Fruit fly (Drosophila melanogaster) whole organism, embryonic: ENCODE data around the gene Rab26.
A peak's percentile ranks its signal among the peaks of the same experiment; 100 is the strongest.

Experiments
- B-H1 ChIP-seq: fragments of 200-800 bp; sonication (Bioruptor generic); IDR thresholded peaks from 3 replicates; pipeline ENCODE4 v1.3.6; 2022; ENCODE audit warnings: missing biosample characterization, missing genetic modification characterization
- Bteb2 ChIP-seq: fragments of 200-800 bp; sonication (Bioruptor generic); optimal IDR thresholded peaks from 2 replicates; lab custom pipeline; 2016; ENCODE audit warnings: missing biosample characterization, missing genetic modification characterization
- CG10267 ChIP-seq: fragments of 200-800 bp; sonication (Bioruptor generic); optimal IDR thresholded peaks from 2 replicates; lab custom pipeline; 2018; ENCODE audit warnings: missing biosample characterization, mild to moderate bottlenecking, missing genetic modification characterization, moderate library complexity
- CG10366 ChIP-seq: fragments of 200-800 bp; sonication (Bioruptor generic); IDR thresholded peaks from 2 replicates; pipeline ENCODE4 v1.3.6; 2022; ENCODE audit warnings: missing biosample characterization, missing genetic modification characterization
- CG11696 ChIP-seq: fragments of 200-800 bp; sonication (Bioruptor generic); IDR thresholded peaks from 2 replicates; pipeline ENCODE4 v1.3.6; 2022; ENCODE audit warnings: missing biosample characterization, missing genetic modification characterization
- CG14667 ChIP-seq: fragments of 200-800 bp; sonication (Bioruptor generic); IDR thresholded peaks from 2 replicates; pipeline ENCODE4 v1.3.6; 2022; ENCODE audit warnings: missing biosample characterization, missing genetic modification characterization
- CG14710 ChIP-seq: fragments of 200-800 bp; sonication (Bioruptor generic); optimal IDR thresholded peaks from 3 replicates; lab custom pipeline; 2019; ENCODE audit warnings: missing biosample characterization, mild to moderate bottlenecking, missing genetic modification characterization, moderate library complexity
- CG15696 ChIP-seq: fragments of 200-800 bp; sonication (Bioruptor generic); optimal IDR thresholded peaks from 2 replicates; lab custom pipeline; 2019; ENCODE audit warnings: missing biosample characterization, mild to moderate bottlenecking, missing genetic modification characterization, moderate library complexity
- CG16779 ChIP-seq: fragments of 200-800 bp; sonication (Bioruptor generic); IDR thresholded peaks from 2 replicates; pipeline ENCODE4 v1.3.6; 2022; ENCODE audit warnings: missing biosample characterization, missing genetic modification characterization
- CG16863 ChIP-seq: fragments of 200-800 bp; sonication (Bioruptor generic); optimal IDR thresholded peaks from 3 replicates; lab custom pipeline; 2016; ENCODE audit warnings: missing biosample characterization, missing genetic modification characterization
- CG17829 ChIP-seq: fragments of 200-800 bp; optimal IDR thresholded peaks from 2 replicates; lab custom pipeline; 2019; ENCODE audit warnings: missing biosample characterization, mild to moderate bottlenecking, missing genetic modification characterization, moderate library complexity
- CG17912 ChIP-seq: fragments of 200-800 bp; sonication (Bioruptor generic); optimal IDR thresholded peaks from 2 replicates; lab custom pipeline; 2018; ENCODE audit warnings: missing biosample characterization, mild to moderate bottlenecking, missing genetic modification characterization
- CG18262 ChIP-seq: fragments of 200-800 bp; optimal IDR thresholded peaks from 3 replicates; lab custom pipeline; 2019; ENCODE audit warnings: missing biosample characterization, mild to moderate bottlenecking, missing genetic modification characterization, moderate library complexity
- CG18476 ChIP-seq: fragments of 200-800 bp; sonication (Bioruptor generic); optimal IDR thresholded peaks from 2 replicates; lab custom pipeline; 2016; ENCODE audit warnings: missing biosample characterization, mild to moderate bottlenecking, missing genetic modification characterization
- CG18619 ChIP-seq: fragments of 200-800 bp; sonication (Bioruptor generic); optimal IDR thresholded peaks from 3 replicates; lab custom pipeline; 2017; ENCODE audit warnings: missing biosample characterization, mild to moderate bottlenecking, missing genetic modification characterization
- CG2875 ChIP-seq: fragments of 200-800 bp; sonication (Bioruptor generic); optimal IDR thresholded peaks from 2 replicates; lab custom pipeline; 2017; ENCODE audit warnings: missing biosample characterization, mild to moderate bottlenecking, missing genetic modification characterization, missing genetic modification reagents
- CG3065 ChIP-seq: fragments of 200-800 bp; sonication (Bioruptor generic); optimal IDR thresholded peaks from 2 replicates; lab custom pipeline; 2016; ENCODE audit warnings: missing biosample characterization, missing genetic modification characterization
- CG31224 ChIP-seq: fragments of 200-800 bp; sonication (Bioruptor generic); IDR thresholded peaks from 2 replicates; pipeline ENCODE4 v1.3.6; 2022; ENCODE audit warnings: missing biosample characterization, missing genetic modification characterization
- CG3163 ChIP-seq: fragments of 200-800 bp; sonication (Bioruptor generic); optimal IDR thresholded peaks from 3 replicates; lab custom pipeline; 2016; ENCODE audit warnings: missing biosample characterization, missing genetic modification characterization
- CG3847 ChIP-seq: fragments of 200-800 bp; sonication (Bioruptor generic); IDR thresholded peaks from 2 replicates; pipeline ENCODE4 v1.3.6; 2022; ENCODE audit warnings: missing biosample characterization, missing genetic modification characterization
- CG4404 ChIP-seq: fragments of 200-800 bp; sonication (Bioruptor generic); IDR thresholded peaks from 2 replicates; pipeline ENCODE4 v1.3.6; 2022; ENCODE audit warnings: missing biosample characterization, missing genetic modification characterization
- CG8290 ChIP-seq, 3 experiments: fragments of 200-800 bp; sonication (Bioruptor generic); optimal IDR thresholded peaks; 2 replicates each; lab custom pipeline; 2016 to 2019; ENCODE audit warnings: missing biosample characterization in 3 of 3, missing genetic modification characterization in 3 of 3, mild to moderate bottlenecking in 2 of 3, moderate library complexity in 1 of 3
- CG8924 ChIP-seq: fragments of 200-800 bp; optimal IDR thresholded peaks from 3 replicates; lab custom pipeline; 2019; ENCODE audit warnings: missing biosample characterization, mild to moderate bottlenecking, missing genetic modification characterization, moderate library complexity
- CG8944 ChIP-seq: fragments of 200-800 bp; sonication (Bioruptor generic); optimal IDR thresholded peaks from 3 replicates; lab custom pipeline; 2016; ENCODE audit warnings: missing biosample characterization, missing genetic modification characterization
- CG9817 ChIP-seq: fragments of 200-800 bp; sonication (Bioruptor generic); optimal IDR thresholded peaks from 2 replicates; lab custom pipeline; 2018; ENCODE audit warnings: missing biosample characterization, mild to moderate bottlenecking, missing genetic modification characterization, moderate library complexity
- CG9876 ChIP-seq: fragments of 200-800 bp; sonication (Bioruptor generic); optimal IDR thresholded peaks from 2 replicates; lab custom pipeline; 2016; ENCODE audit warnings: missing biosample characterization, missing genetic modification characterization
- Dip2 ChIP-seq: fragments of 200-800 bp; sonication (Bioruptor generic); IDR thresholded peaks from 2 replicates; pipeline ENCODE4 v1.3.6; 2022; ENCODE audit warnings: missing biosample characterization, missing genetic modification characterization
- Fer1 ChIP-seq: fragments of 200-800 bp; sonication (Bioruptor generic); optimal IDR thresholded peaks from 2 replicates; lab custom pipeline; 2017; ENCODE audit warnings: missing biosample characterization, mild to moderate bottlenecking, missing genetic modification characterization
- H2.0 ChIP-seq: fragments of 200-800 bp; sonication (Bioruptor generic); IDR thresholded peaks from 2 replicates; pipeline ENCODE4 v1.3.6; 2022; ENCODE audit warnings: missing biosample characterization, missing genetic modification characterization
- HLHmδ ChIP-seq: fragments of 200-800 bp; sonication (Bioruptor generic); optimal IDR thresholded peaks from 2 replicates; lab custom pipeline; 2018; ENCODE audit warnings: missing biosample characterization, mild to moderate bottlenecking, missing genetic modification characterization, moderate library complexity
- HmgZ ChIP-seq: fragments of 200-800 bp; sonication (Bioruptor generic); optimal IDR thresholded peaks from 2 replicates; lab custom pipeline; 2018; ENCODE audit warnings: missing biosample characterization, mild to moderate bottlenecking, missing genetic modification characterization
- Oaz ChIP-seq: fragments of 200-800 bp; sonication (Bioruptor generic); IDR thresholded peaks from 2 replicates; pipeline ENCODE4 v1.3.6; 2022; ENCODE audit warnings: missing biosample characterization, missing genetic modification characterization
- Stat92E ChIP-seq, 3 experiments: fragments of >200 bp in 2 of 3; fragments of 200-800 bp in 1 of 3; sonication (Bioruptor generic) in 1 of 3; optimal IDR thresholded peaks; 2 replicates each; lab custom pipeline; 2017 to 2019; ENCODE audit warnings: missing biosample characterization in 3 of 3, missing genetic modification characterization in 3 of 3, mild to moderate bottlenecking in 1 of 3, moderate library complexity in 1 of 3
- Xbp1 ChIP-seq: fragments of 200-800 bp; sonication (Bioruptor generic); optimal IDR thresholded peaks from 3 replicates; lab custom pipeline; 2016; ENCODE audit warnings: missing biosample characterization, mild to moderate bottlenecking, missing genetic modification characterization
- YL-1 ChIP-seq: fragments of 200-800 bp; sonication (Bioruptor generic); optimal IDR thresholded peaks from 3 replicates; lab custom pipeline; 2017; ENCODE audit warnings: missing biosample characterization, mild to moderate bottlenecking, missing genetic modification characterization
- chn ChIP-seq: fragments of 200-800 bp; sonication (Bioruptor generic); optimal IDR thresholded peaks from 2 replicates; lab custom pipeline; 2016; ENCODE audit warnings: missing biosample characterization, missing genetic modification characterization
- dimm ChIP-seq: fragments of 200-800 bp; sonication (Bioruptor generic); IDR thresholded peaks from 2 replicates; pipeline ENCODE4 v1.3.6; 2022; ENCODE audit warnings: missing biosample characterization, missing genetic modification characterization
- eyg ChIP-seq: fragments of 200-800 bp; sonication (Bioruptor generic); optimal IDR thresholded peaks from 3 replicates; lab custom pipeline; 2016; ENCODE audit warnings: missing biosample characterization, missing genetic modification characterization
- ind ChIP-seq: fragments of 200-800 bp; sonication (Bioruptor generic); optimal IDR thresholded peaks from 3 replicates; lab custom pipeline; 2016; ENCODE audit warnings: missing biosample characterization, missing genetic modification characterization
- insv ChIP-seq, 2 experiments: fragments of 200-800 bp; sonication (Bioruptor generic); optimal IDR thresholded peaks; 3 replicates each; lab custom pipeline; 2016 to 2018; ENCODE audit warnings: missing biosample characterization in 2 of 2, missing genetic modification characterization in 2 of 2
- ken ChIP-seq: fragments of 200-800 bp; sonication (Bioruptor generic); IDR thresholded peaks from 3 replicates; pipeline ENCODE4 v1.3.6; 2022; ENCODE audit warnings: missing biosample characterization, missing genetic modification characterization
- knrl ChIP-seq: fragments of 200-800 bp; sonication (Bioruptor generic); IDR thresholded peaks from 3 replicates; pipeline ENCODE4 v1.3.6; 2022; ENCODE audit warnings: missing biosample characterization, missing genetic modification characterization; ENCODE audit not compliant: partially characterized antibody
- lab ChIP-seq: fragments of 200-800 bp; sonication (Bioruptor generic); optimal IDR thresholded peaks from 3 replicates; lab custom pipeline; 2017; ENCODE audit warnings: missing biosample characterization, missing genetic modification characterization, mild to moderate bottlenecking, moderate library complexity, missing genetic modification reagents
- lmd ChIP-seq: fragments of 200-800 bp; sonication (Bioruptor generic); IDR thresholded peaks from 2 replicates; pipeline ENCODE4 v1.3.6; 2022; ENCODE audit warnings: missing biosample characterization, missing genetic modification characterization
- nau ChIP-seq: fragments of 200-800 bp; sonication (Bioruptor generic); optimal IDR thresholded peaks from 3 replicates; lab custom pipeline; 2017; ENCODE audit warnings: missing biosample characterization, mild to moderate bottlenecking, missing genetic modification characterization, missing genetic modification reagents
- nerfin-1 ChIP-seq: fragments of 200-800 bp; sonication (Bioruptor generic); optimal IDR thresholded peaks from 3 replicates; lab custom pipeline; 2019; ENCODE audit warnings: missing biosample characterization, mild to moderate bottlenecking, missing genetic modification characterization, moderate library complexity
- onecut ChIP-seq: fragments of 200-800 bp; sonication (Bioruptor generic); IDR thresholded peaks from 2 replicates; pipeline ENCODE4 v1.3.6; 2022; ENCODE audit warnings: missing biosample characterization, missing genetic modification characterization
- pum ChIP-seq: fragments of 200-800 bp; sonication (Bioruptor generic); optimal IDR thresholded peaks from 2 replicates; lab custom pipeline; 2016; ENCODE audit warnings: missing biosample characterization, missing genetic modification characterization
- ro ChIP-seq: fragments of 200-800 bp; sonication (Bioruptor generic); IDR thresholded peaks from 2 replicates; pipeline ENCODE4 v1.3.6; 2022; ENCODE audit warnings: missing biosample characterization, missing genetic modification characterization
- vvl ChIP-seq: fragments of 200-800 bp; sonication (Bioruptor generic); IDR thresholded peaks from 2 replicates; pipeline ENCODE4 v1.3.6; 2022; ENCODE audit warnings: missing biosample characterization, missing genetic modification characterization

The Rab26 gene

dm6 chr3L:21382158-21382610 is 63.6 kb downstream of the Rab26 start, which contains the start of gene rgn (continued):
- peak; percentile 77 for TF ChIP-seq vvl
- TF ChIP-seq CG4404: peak; percentile 27; the same call in 1 of the 2 replicates
- peak; percentile 33; the same call in 1 of the 2 replicates for TF ChIP-seq Oaz (GFP tag; lab: Robert Waterston, UW)
- TF ChIP-seq CG8944: peak; percentile 19
- peak; percentile 68 for TF ChIP-seq CG3847 (GFP tag; lab: Robert Waterston, UW)
- peak; percentile 76 for TF ChIP-seq CG31224 (GFP tag; lab: Robert Waterston, UW)
- peak; percentile 61 for TF ChIP-seq CG9876
- peak; percentile 62 for TF ChIP-seq CG18262
- peak; percentile 26; the same call in 1 of the 2 replicates for TF ChIP-seq ro (GFP tag; lab: Robert Waterston, UW)
- TF ChIP-seq Dip2: no peak
- no peak for TF ChIP-seq CG15696 (tag; lab: Kevin White, UChicago)
- TF ChIP-seq lab: peak; percentile 90
- peak; percentile 29 for TF ChIP-seq nau (GFP tag; lab: Kevin White, UChicago)
- TF ChIP-seq CG17829 (tag; lab: Kevin White, UChicago): peak; percentile 63
- TF ChIP-seq knrl (GFP tag; lab: Robert Waterston, UW): no peak
- no peak for TF ChIP-seq insv (GFP tag; optimal IDR thresholded peaks at IDR 0.05; lab: Kevin White, UChicago)
- TF ChIP-seq HLHmδ (GFP tag; lab: Kevin White, UChicago): no peak
- peak; percentile 70 for TF ChIP-seq B-H1 (GFP tag; lab: Robert Waterston, UW)
- TF ChIP-seq CG8290 (GFP tag; optimal IDR thresholded peaks at IDR 0.05; lab: Kevin White, UChicago): no peak
- TF ChIP-seq CG8290 (tag; optimal IDR thresholded peaks at IDR 0.05; lab: Kevin White, UChicago): peak in 1 of 2 experiments; percentile 72
- peak; percentile 87 for TF ChIP-seq CG3163
- TF ChIP-seq nerfin-1 (tag; lab: Kevin White, UChicago): peak; percentile 26
- peak; percentile 53 for TF ChIP-seq onecut (GFP tag; lab: Robert Waterston, UW)
- TF ChIP-seq chn: no peak
- TF ChIP-seq Fer1: peak; percentile 86
- TF ChIP-seq ind (GFP tag; lab: Kevin White, UChicago): peak; percentile 79
- TF ChIP-seq ken (GFP tag; lab: Robert Waterston, UW): peak; percentile 41; the same call in 1 of the 3 replicates
- peak; percentile 59 for TF ChIP-seq HmgZ (tag; lab: Kevin White, UChicago)
- TF ChIP-seq CG18619 (GFP tag; lab: Kevin White, UChicago): peak; percentile 85
- peak; percentile 26; the same call in 1 of the 2 replicates for TF ChIP-seq CG14667
- TF ChIP-seq CG18476 (GFP tag; lab: Kevin White, UChicago): peak; percentile 22
- TF ChIP-seq eyg: peak; percentile 64
- peak; percentile 44 for TF ChIP-seq CG3065 (GFP tag; lab: Kevin White, UChicago)
- no peak for TF ChIP-seq CG14710 (tag; lab: Kevin White, UChicago)
- TF ChIP-seq CG8924: peak; percentile 76
- TF ChIP-seq CG9817 (tag; lab: Kevin White, UChicago): peak; percentile 73
- peak; percentile 49; the same call in 1 of the 2 replicates for TF ChIP-seq CG16779
- TF ChIP-seq pum (GFP tag; lab: Kevin White, UChicago): peak; percentile 44
- no peak for TF ChIP-seq YL-1 (GFP tag; lab: Kevin White, UChicago)
- TF ChIP-seq CG2875 (GFP tag; lab: Kevin White, UChicago): peak; percentile 33
- TF ChIP-seq H2.0 (GFP tag; lab: Robert Waterston, UW): peak; percentile 70; the same call in 1 of the 2 replicates
- no peak for TF ChIP-seq Stat92E (GFP tag; optimal IDR thresholded peaks at IDR 0.05; lab: Kevin White, UChicago)
- TF ChIP-seq CG16863 (GFP tag; lab: Kevin White, UChicago): peak; percentile 6
- TF ChIP-seq CG11696 (GFP tag; lab: Robert Waterston, UW): peak; percentile 70; the same call in 1 of the 2 replicates
- peak; percentile 78 for TF ChIP-seq Xbp1 (GFP tag; lab: Kevin White, UChicago)
- TF ChIP-seq CG17912 (GFP tag; lab: Kevin White, UChicago): no peak
- peak; percentile 71 for TF ChIP-seq CG10366 (GFP tag; lab: Robert Waterston, UW)
- peak; percentile 48 for TF ChIP-seq CG10267 (tag; lab: Kevin White, UChicago)
- TF ChIP-seq lmd: peak; percentile 77; the same call in 1 of the 2 replicates
- TF ChIP-seq dimm: peak; percentile 44; the same call in 1 of the 2 replicates
- TF ChIP-seq Bteb2 (GFP tag; lab: Kevin White, UChicago): peak; percentile 23
